Worm (Caenorhabditis elegans) whole organism, L4 larva: Measurements from ENCODE around the gene C47E8.1.

Experiments used
- D1046.2 ChIP-seq: fragments of 200-800 bp; sonication (Bioruptor generic); IDR thresholded peaks from 2 replicates; pipeline ENCODE4 v1.3.6; 2022; ENCODE audit warnings: missing genetic modification characterization, missing compliant biosample characterization
- F10B5.3 ChIP-seq: sonication (generic microtip); optimal IDR thresholded peaks from 2 replicates; lab custom pipeline; 2016; ENCODE audit warnings: mild to moderate bottlenecking, missing genetic modification characterization, missing compliant biosample characterization
- F26F4.8 ChIP-seq: fragments of 200-800 bp; sonication (Bioruptor generic); conservative IDR thresholded peaks from 2 replicates; pipeline ENCODE4 v1.3.6; 2022; ENCODE audit warnings: missing genetic modification characterization, missing compliant biosample characterization
- F44E2.7 ChIP-seq: fragments of 200-800 bp; sonication (Bioruptor generic); IDR thresholded peaks from 2 replicates; pipeline ENCODE4 v2.1.2; 2022; ENCODE audit warnings: missing genetic modification characterization, missing compliant biosample characterization
- F49E8.2 ChIP-seq: sonication (generic microtip); optimal IDR thresholded peaks from 2 replicates; lab custom pipeline; 2016; ENCODE audit warnings: missing compliant biosample characterization, mild to moderate bottlenecking, missing genetic modification characterization, borderline replicate concordance
- Y105C5A.15 ChIP-seq: fragments of 200-800 bp; sonication (Bioruptor generic); IDR thresholded peaks from 2 replicates; pipeline ENCODE4 v1.3.6; 2022; ENCODE audit warnings: missing genetic modification characterization, missing compliant biosample characterization
- ama-1 ChIP-seq: fragments of 150-350 bp; optimal IDR thresholded peaks from 2 replicates; lab custom pipeline; 2014; ENCODE audit warnings: inconsistent platforms, mixed read lengths
- attf-4 ChIP-seq: sonication (generic microtip); optimal IDR thresholded peaks from 3 replicates; lab custom pipeline; 2017; ENCODE audit warnings: missing biosample characterization, missing genetic modification characterization
- ceh-44 ChIP-seq: fragments of 200-800 bp; sonication (Bioruptor generic); IDR thresholded peaks from 2 replicates; pipeline ENCODE4 v1.3.6; 2022; ENCODE audit warnings: missing genetic modification reagents, missing genetic modification characterization, missing compliant biosample characterization
- ces-1 ChIP-seq: fragments of 150-350 bp; sonication (generic microtip); optimal IDR thresholded peaks from 4 replicates; lab custom pipeline; 2014; ENCODE audit warnings: missing biosample characterization, missing genetic modification reagents, missing genetic modification characterization
- cey-2 ChIP-seq: sonication (generic microtip); optimal IDR thresholded peaks from 3 replicates; lab custom pipeline; 2017; ENCODE audit warnings: missing genetic modification characterization, mild to moderate bottlenecking, missing compliant biosample characterization, antibody characterized with exemption, borderline replicate concordance; ENCODE audit not compliant: insufficient read depth
- ctbp-1 ChIP-seq: fragments of 200-800 bp; sonication (Bioruptor generic); IDR thresholded peaks from 2 replicates; pipeline ENCODE4 v1.3.6; 2022; ENCODE audit warnings: missing genetic modification reagents, missing genetic modification characterization, missing compliant biosample characterization
- daf-16 ChIP-seq, 3 experiments: sonication (generic microtip); optimal IDR thresholded peaks; 2 replicates each; lab custom pipeline; 2016 to 2017; ENCODE audit warnings: missing genetic modification characterization in 3 of 3, missing genetic modification reagents in 3 of 3, mild to moderate bottlenecking in 2 of 3, missing compliant biosample characterization in 2 of 3, missing biosample characterization in 1 of 3, moderate library complexity in 1 of 3
- daf-8 ChIP-seq: fragments of 200-800 bp; sonication (Bioruptor generic); IDR thresholded peaks from 2 replicates; pipeline ENCODE4 v1.3.6; 2022; ENCODE audit warnings: missing genetic modification characterization, missing compliant biosample characterization
- dmd-6 ChIP-seq: fragments of 200-800 bp; sonication (Bioruptor generic); IDR thresholded peaks from 2 replicates; pipeline ENCODE4 v1.3.6; 2022; ENCODE audit warnings: missing genetic modification reagents, missing genetic modification characterization, missing compliant biosample characterization
- dmd-8 ChIP-seq: fragments of 200-800 bp; sonication (Bioruptor generic); IDR thresholded peaks from 2 replicates; pipeline ENCODE4 v1.3.6; 2022; ENCODE audit warnings: missing genetic modification characterization, missing compliant biosample characterization
- dpl-1 ChIP-seq: fragments of 150-350 bp; optimal IDR thresholded peaks from 2 replicates; lab custom pipeline; 2014; ENCODE audit warnings: missing biosample characterization, missing genetic modification reagents, missing genetic modification characterization
- egl-43 ChIP-seq: fragments of 200-800 bp; sonication (Bioruptor generic); IDR thresholded peaks from 2 replicates; pipeline ENCODE4 v1.3.6; 2022; ENCODE audit warnings: missing genetic modification reagents, missing genetic modification characterization, missing compliant biosample characterization
- fkh-10 ChIP-seq: fragments of 150-350 bp; optimal IDR thresholded peaks from 2 replicates; lab custom pipeline; 2014; ENCODE audit warnings: missing biosample characterization, missing genetic modification reagents, missing genetic modification characterization
- gei-8 ChIP-seq: fragments of 200-800 bp; sonication (Bioruptor generic); optimal IDR thresholded peaks from 2 replicates; lab custom pipeline; 2018; ENCODE audit warnings: mild to moderate bottlenecking, missing genetic modification characterization, missing compliant biosample characterization
- hmg-1.1 ChIP-seq: fragments of 200-800 bp; sonication (Bioruptor generic); IDR thresholded peaks from 2 replicates; pipeline ENCODE4 v1.3.6; 2022; ENCODE audit warnings: missing genetic modification reagents, missing genetic modification characterization, missing compliant biosample characterization
- lim-7 ChIP-seq: fragments of 200-800 bp; sonication (Bioruptor generic); IDR thresholded peaks from 2 replicates; pipeline ENCODE4 v1.3.6; 2022; ENCODE audit warnings: missing genetic modification characterization, missing compliant biosample characterization
- lin-1 ChIP-seq: fragments of 200-800 bp; sonication (Bioruptor generic); IDR thresholded peaks from 2 replicates; pipeline ENCODE4 v1.3.6; 2022; ENCODE audit warnings: missing genetic modification reagents, missing genetic modification characterization, missing compliant biosample characterization
- lin-38 ChIP-seq: fragments of 200-800 bp; sonication (Bioruptor generic); IDR thresholded peaks from 2 replicates; pipeline ENCODE4 v1.3.6; 2022; ENCODE audit warnings: missing genetic modification reagents, missing genetic modification characterization, missing compliant biosample characterization
- lir-3 ChIP-seq: sonication (generic microtip); optimal IDR thresholded peaks from 2 replicates; lab custom pipeline; 2016; ENCODE audit warnings: mild to moderate bottlenecking, missing genetic modification characterization, missing compliant biosample characterization
- madf-9 ChIP-seq: fragments of 200-800 bp; sonication (Bioruptor generic); conservative IDR thresholded peaks from 2 replicates; pipeline ENCODE4 v1.3.6; 2022; ENCODE audit warnings: missing genetic modification reagents, missing genetic modification characterization, missing compliant biosample characterization
- mdt-29 ChIP-seq: fragments of 200-800 bp; sonication (Bioruptor generic); IDR thresholded peaks from 2 replicates; pipeline ENCODE4 v1.3.6; 2022; ENCODE audit warnings: missing genetic modification reagents, missing genetic modification characterization, missing compliant biosample characterization
- mep-1 ChIP-seq: fragments of 150-350 bp; sonication (generic microtip); optimal IDR thresholded peaks from 3 replicates; lab custom pipeline; 2014; ENCODE audit warnings: missing biosample characterization, missing genetic modification characterization
- mxl-2 ChIP-seq: fragments of 200-800 bp; sonication (Bioruptor generic); conservative IDR thresholded peaks from 2 replicates; pipeline ENCODE4 v1.3.6; 2022; ENCODE audit warnings: missing genetic modification reagents, missing genetic modification characterization, missing compliant biosample characterization
- nhr-10 ChIP-seq: fragments of 150-350 bp; optimal IDR thresholded peaks from 2 replicates; lab custom pipeline; 2014; ENCODE audit warnings: missing biosample characterization, missing genetic modification characterization
- nhr-102 ChIP-seq: sonication (generic microtip); optimal IDR thresholded peaks from 2 replicates; lab custom pipeline; 2016; ENCODE audit warnings: mild to moderate bottlenecking, missing genetic modification characterization, moderate library complexity, missing compliant biosample characterization
- nhr-42 ChIP-seq: fragments of 200-800 bp; sonication (Bioruptor generic); IDR thresholded peaks from 2 replicates; pipeline ENCODE4 v1.3.6; 2022; ENCODE audit warnings: missing genetic modification characterization, missing compliant biosample characterization
- nhr-76 ChIP-seq: fragments of 150-350 bp; optimal IDR thresholded peaks from 2 replicates; lab custom pipeline; 2014; ENCODE audit warnings: missing biosample characterization, missing genetic modification characterization
- pha-4 ChIP-seq, 2 experiments: fragments of 150-350 bp in 1 of 2; fragments of 200-800 bp in 1 of 2; sonication (Bioruptor generic) in 1 of 2; IDR thresholded peaks in 1 of 2; optimal IDR thresholded peaks in 1 of 2; 2 replicates each; pipeline versions ENCODE4 v1.3.6 to Lab custom; 2014 to 2022; ENCODE audit warnings: missing genetic modification characterization in 2 of 2, missing genetic modification reagents in 2 of 2, missing biosample characterization in 1 of 2, missing compliant biosample characterization in 1 of 2
- pqm-1 ChIP-seq: sonication (generic microtip); optimal IDR thresholded peaks from 2 replicates; lab custom pipeline; 2017; ENCODE audit warnings: missing biosample characterization, missing genetic modification characterization
- sdz-12 ChIP-seq: fragments of 200-800 bp; sonication (Bioruptor generic); optimal IDR thresholded peaks from 2 replicates; lab custom pipeline; 2018; ENCODE audit warnings: mild to moderate bottlenecking, missing genetic modification characterization, missing compliant biosample characterization
- snpc-1.2 ChIP-seq: fragments of 200-800 bp; sonication (Bioruptor generic); IDR thresholded peaks from 2 replicates; pipeline ENCODE4 v1.3.6; 2022; ENCODE audit warnings: missing genetic modification reagents, missing genetic modification characterization, missing compliant biosample characterization
- snpc-4 ChIP-seq: fragments of 150-350 bp; optimal IDR thresholded peaks from 2 replicates; lab custom pipeline; 2014; ENCODE audit warnings: missing biosample characterization, missing genetic modification characterization
- spr-1 ChIP-seq: sonication (generic microtip); optimal IDR thresholded peaks from 2 replicates; lab custom pipeline; 2016; ENCODE audit warnings: mild to moderate bottlenecking, missing genetic modification characterization, missing compliant biosample characterization
- tag-97 ChIP-seq: fragments of 200-800 bp; sonication (Bioruptor generic); IDR thresholded peaks from 2 replicates; pipeline ENCODE4 v1.3.6; 2022; ENCODE audit warnings: missing genetic modification characterization, missing compliant biosample characterization
- tra-1 ChIP-seq: fragments of 200-800 bp; sonication (Bioruptor generic); IDR thresholded peaks from 2 replicates; pipeline ENCODE4 v1.3.6; 2022; ENCODE audit warnings: missing genetic modification reagents, missing genetic modification characterization, missing compliant biosample characterization
- unc-130 ChIP-seq: sonication (generic microtip); optimal IDR thresholded peaks from 2 replicates; lab custom pipeline; 2016; ENCODE audit warnings: missing genetic modification reagents, missing genetic modification characterization, missing compliant biosample characterization
- zag-1 ChIP-seq: fragments of 150-350 bp; optimal IDR thresholded peaks from 2 replicates; lab custom pipeline; 2014; ENCODE audit warnings: missing biosample characterization, missing genetic modification characterization
- zip-2 ChIP-seq: fragments of 150-350 bp; optimal IDR thresholded peaks from 2 replicates; lab custom pipeline; 2014; ENCODE audit warnings: missing biosample characterization, missing genetic modification characterization

The C47E8.1 gene

DNA sequence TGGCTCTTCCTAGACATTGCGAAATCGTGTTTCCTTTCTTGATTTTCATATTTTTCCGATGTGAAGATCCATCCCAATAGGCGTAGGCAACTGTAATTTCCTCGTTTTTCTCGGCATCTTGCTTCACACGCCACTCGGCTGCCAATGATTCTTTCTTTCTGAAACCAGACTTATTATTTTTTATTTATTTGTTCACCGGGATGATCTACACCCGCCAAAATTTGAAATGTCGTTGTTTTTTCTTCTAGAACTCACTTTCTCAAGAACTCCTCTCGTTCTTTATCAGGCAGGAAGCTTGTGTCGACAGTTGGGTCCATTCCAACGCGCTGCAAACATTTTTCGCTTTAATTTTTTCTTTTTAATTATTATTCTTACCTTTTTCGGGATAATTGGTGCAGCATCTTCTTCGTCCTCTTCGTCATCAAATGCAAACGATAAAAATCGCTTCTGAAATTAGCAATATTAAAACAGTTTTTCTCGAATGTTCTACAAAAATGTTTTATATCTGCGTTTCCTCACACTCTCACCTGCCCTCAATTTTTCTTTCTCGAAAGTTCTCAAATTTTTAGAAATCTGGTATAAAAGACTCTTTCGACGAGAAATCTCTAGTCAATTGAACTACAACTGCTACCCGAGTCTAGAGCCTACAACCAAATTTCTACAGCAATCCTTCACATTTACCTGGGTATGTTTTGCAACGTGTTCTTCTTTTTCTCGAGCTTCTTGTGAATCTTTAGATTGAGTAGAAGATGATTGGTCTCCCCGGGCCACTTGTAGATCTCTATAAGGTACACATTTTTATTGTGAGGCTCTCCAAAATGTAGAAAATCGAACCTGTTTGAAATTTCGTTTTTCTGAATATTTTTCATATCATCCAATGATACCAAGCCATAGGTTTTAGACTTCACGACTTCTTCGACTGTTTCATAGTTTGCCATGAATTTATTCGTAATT lies 18.8 kb downstream of the C47E8.1 start, which contains the start of gene hsp-90:
TSS of gene hsp-90 (plus strand) at position 560 of the 954 bp plus-strand sequence.
- TF ChIP-seq lim-7 (GFP tag; lab: Robert Waterston, UW), result 0 out of 2 replicates have a peak, but pooled peaks have one; percentile 22
- no peak for TF ChIP-seq cey-2 (tag; lab: Kevin White, UChicago)
- no peak for TF ChIP-seq mxl-2
- TF ChIP-seq mdt-29, result 0 out of 2 replicates have a peak, but pooled peaks have one; percentile 9
- peak; percentile 54 for TF ChIP-seq ama-1 (lab: Kevin White, UChicago)
- TF ChIP-seq lir-3 (tag; lab: Kevin White, UChicago), result no peak
- no peak for TF ChIP-seq fkh-10 (GFP tag; lab: Kevin White, UChicago)
- TF ChIP-seq, all 104 proteins: peak for 3

DNA sequence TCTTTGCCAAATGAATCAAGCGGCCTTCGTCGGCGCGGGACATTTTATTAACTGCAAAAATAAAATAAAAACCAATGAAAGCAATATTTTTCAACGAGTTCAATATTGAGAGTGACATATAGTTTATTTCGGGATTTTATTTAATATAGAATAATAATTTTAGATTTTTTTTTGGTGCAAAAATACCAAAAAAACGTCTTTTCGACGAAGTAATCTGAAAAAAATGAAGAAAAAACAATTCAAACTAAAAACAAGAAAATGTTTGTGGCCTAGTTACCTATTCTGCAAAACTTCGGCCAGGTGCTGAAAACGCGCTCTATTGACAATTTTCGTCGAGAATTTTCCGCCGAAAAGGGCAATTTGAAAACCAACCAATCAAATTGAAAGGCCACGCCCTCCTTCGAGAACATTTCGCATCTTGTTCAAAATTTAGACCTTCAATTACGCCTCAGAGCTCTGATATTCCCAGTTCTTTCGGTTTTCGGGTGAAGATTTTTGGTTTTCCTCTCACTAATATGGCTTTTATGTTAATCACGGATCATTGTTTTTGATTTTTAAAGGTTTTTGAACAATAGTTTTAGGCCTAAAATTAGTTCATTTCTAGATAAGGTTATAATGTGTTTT lies 19.7 kb downstream of the C47E8.1 start, which contains the start of gene C47E8.4:
TSS of gene C47E8.4 (minus strand) at position 51 of the 624 bp plus-strand sequence.
- TF ChIP-seq pha-4 (GFP tag; IDR thresholded peaks at IDR 0.05; lab: Robert Waterston, UW) (peak; percentile 94), pha-4 (tag; optimal IDR thresholded peaks at IDR 0.05; lab: Kevin White, UChicago) (peak; percentile 90), tag-97 (GFP tag; lab: Robert Waterston, UW) (peak; percentile 96), lin-1 (GFP tag; lab: Robert Waterston, UW) (peak; percentile 89), ctbp-1 (GFP tag; lab: Robert Waterston, UW) (peak; percentile 97), dpl-1 (GFP tag; lab: Kevin White, UChicago) (peak; percentile 92), dmd-8 (GFP tag; lab: Robert Waterston, UW) (no peak), snpc-4 (peak; percentile 28), F49E8.2 (tag; lab: Kevin White, UChicago) (peak; percentile 95), ceh-44 (GFP tag; lab: Robert Waterston, UW) (peak; percentile 72; the same call in 1 of the 2 replicates), hmg-1.1 (GFP tag; lab: Robert Waterston, UW) (peak; percentile 95), zag-1 (tag; lab: Kevin White, UChicago) (peak; percentile 4), lim-7 (GFP tag; lab: Robert Waterston, UW) (no peak), F10B5.3 (tag; lab: Kevin White, UChicago) (peak; percentile 92), F26F4.8 (GFP tag; lab: Robert Waterston, UW) (no peak), ces-1 (peak; percentile 58), sdz-12 (GFP tag; lab: Kevin White, UChicago) (peak; percentile 88), mep-1 (tag; lab: Kevin White, UChicago) (peak; percentile 98), daf-16 (GFP tag; optimal IDR thresholded peaks at IDR 0.05; lab: Kevin White, UChicago) (peak; percentile 66 to 98), daf-16 (tag; optimal IDR thresholded peaks at IDR 0.05; lab: Kevin White, UChicago) (peak; percentile 78), F44E2.7 (GFP tag; lab: Robert Waterston, UW) (no peak), spr-1 (tag; lab: Kevin White, UChicago) (peak; percentile 93), nhr-10 (tag; lab: Kevin White, UChicago) (peak; percentile 82), nhr-102 (peak; percentile 97), tra-1 (GFP tag; lab: Robert Waterston, UW) (peak; percentile 98), dmd-6 (GFP tag; lab: Robert Waterston, UW) (peak; percentile 97), unc-130 (peak; percentile 97), mdt-29 (peak; percentile 99), pqm-1 (tag; lab: Kevin White, UChicago) (peak; percentile 26), nhr-76 (tag; lab: Kevin White, UChicago) (peak; percentile 68), madf-9 (GFP tag; lab: Robert Waterston, UW) (peak; percentile 89), attf-4 (no peak), D1046.2 (GFP tag; lab: Robert Waterston, UW) (peak; percentile 83; the same call in 1 of the 2 replicates), snpc-1.2 (peak; percentile 68), nhr-42 (GFP tag; lab: Robert Waterston, UW) (peak; percentile 91), Y105C5A.15 (GFP tag; lab: Robert Waterston, UW) (no peak), egl-43 (GFP tag; lab: Robert Waterston, UW) (peak; percentile 89; the same call in 1 of the 2 replicates), gei-8 (GFP tag; lab: Kevin White, UChicago) (no peak), daf-8 (GFP tag; lab: Robert Waterston, UW) (peak; percentile 86; the same call in 1 of the 2 replicates), zip-2 (tag; lab: Kevin White, UChicago) (peak; percentile 90), fkh-10 (GFP tag; lab: Kevin White, UChicago) (peak; percentile 96), lin-38 (GFP tag; lab: Robert Waterston, UW) (peak; percentile 99)
